Fruit fly (Drosophila melanogaster) S2 (cell line): ENCODE data around the gene spdo.

Experiments used
- CG8478 ChIP-seq: fragments of >200 bp; optimal IDR thresholded peaks from 2 replicates; lab custom pipeline; 2018
- CTCF ChIP-seq, 2 experiments: fragments of >200 bp; optimal IDR thresholded peaks; 2 replicates each; lab custom pipeline; 2018

DNA sequence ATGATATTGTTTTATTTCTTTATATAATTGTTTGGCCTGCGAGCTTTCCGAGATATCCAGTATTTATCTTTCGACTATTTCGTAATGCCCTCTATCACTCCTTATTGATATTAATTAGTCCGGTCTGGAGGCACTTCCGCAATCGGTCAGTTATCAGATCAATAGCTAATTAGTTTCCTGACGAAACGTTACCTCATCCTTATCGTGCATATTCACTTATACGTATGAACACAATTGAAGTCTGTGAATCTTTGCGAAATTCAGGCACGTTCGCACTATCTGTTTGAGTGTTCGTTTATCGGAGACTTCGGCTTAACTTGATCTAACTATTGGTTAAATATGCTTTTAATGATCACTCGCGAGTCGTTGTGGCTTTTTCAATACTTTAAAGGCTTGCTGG lies 23.2 kb upstream of the spdo start:
- TF ChIP-seq CG8478 (lab: Kevin White, UChicago) (no peak), CTCF (optimal IDR thresholded peaks at IDR 0.05; lab: Kevin White, UChicago) (no peak)
